Fruit fly (Drosophila melanogaster) whole organism, prepupa: ENCODE results near the gene tal-AA.
A peak's percentile ranks its signal among the peaks of the same experiment; 100 is the strongest.

Experiments used
- Blimp-1 ChIP-seq: fragments of 200-800 bp; sonication (Bioruptor generic); optimal IDR thresholded peaks from 3 replicates; lab custom pipeline; 2017; ENCODE audit warnings: missing biosample characterization, missing genetic modification characterization, mild to moderate bottlenecking, moderate library complexity, missing genetic modification reagents
- CG10631 ChIP-seq: fragments of 200-800 bp; sonication (Bioruptor generic); optimal IDR thresholded peaks from 2 replicates; lab custom pipeline; 2016; ENCODE audit warnings: missing biosample characterization, missing genetic modification characterization
- CG10669 ChIP-seq: fragments of 200-800 bp; sonication (Bioruptor generic); optimal IDR thresholded peaks from 3 replicates; lab custom pipeline; 2018; ENCODE audit warnings: missing biosample characterization, mild to moderate bottlenecking, missing genetic modification characterization, moderate library complexity
- CG11762 ChIP-seq: fragments of 200-800 bp; sonication (Bioruptor generic); optimal IDR thresholded peaks from 3 replicates; lab custom pipeline; 2016; ENCODE audit warnings: missing biosample characterization, missing genetic modification characterization; ENCODE audit not compliant: insufficient read depth
- CG11902 ChIP-seq: fragments of 200-800 bp; sonication (Bioruptor generic); optimal IDR thresholded peaks from 3 replicates; lab custom pipeline; 2016; ENCODE audit warnings: missing biosample characterization, missing genetic modification characterization
- CG1621 ChIP-seq: fragments of 200-800 bp; sonication (Bioruptor generic); optimal IDR thresholded peaks from 3 replicates; lab custom pipeline; 2018; ENCODE audit warnings: missing biosample characterization, mild to moderate bottlenecking, missing genetic modification characterization
- CG16779 ChIP-seq: fragments of 200-800 bp; sonication (Bioruptor generic); optimal IDR thresholded peaks from 3 replicates; lab custom pipeline; 2017; ENCODE audit warnings: missing biosample characterization, mild to moderate bottlenecking, missing genetic modification characterization
- CG3032 ChIP-seq: fragments of 200-800 bp; optimal IDR thresholded peaks from 2 replicates; lab custom pipeline; 2019; ENCODE audit warnings: missing biosample characterization, mild to moderate bottlenecking, missing genetic modification characterization, moderate library complexity
- CG31627 ChIP-seq: fragments of 200-800 bp; sonication (Bioruptor generic); optimal IDR thresholded peaks from 3 replicates; lab custom pipeline; 2016; ENCODE audit warnings: missing biosample characterization, missing genetic modification characterization
- CG32006 ChIP-seq: fragments of 200-800 bp; sonication (Bioruptor generic); optimal IDR thresholded peaks from 3 replicates; lab custom pipeline; 2017; ENCODE audit warnings: missing biosample characterization, mild to moderate bottlenecking, missing genetic modification characterization
- CG3919 ChIP-seq: fragments of 200-800 bp; sonication (Bioruptor generic); optimal IDR thresholded peaks from 3 replicates; lab custom pipeline; 2016; ENCODE audit warnings: missing biosample characterization, missing genetic modification characterization
- CG6163 ChIP-seq: fragments of 200-800 bp; sonication (Bioruptor generic); IDR thresholded peaks from 3 replicates; pipeline ENCODE4 v1.3.6; 2022; ENCODE audit warnings: missing biosample characterization, missing genetic modification characterization
- CG6276 ChIP-seq: fragments of 200-800 bp; sonication (Bioruptor generic); optimal IDR thresholded peaks from 2 replicates; lab custom pipeline; 2017; ENCODE audit warnings: missing biosample characterization, mild to moderate bottlenecking, missing genetic modification characterization
- CG6808 ChIP-seq: fragments of 200-800 bp; sonication (Bioruptor generic); optimal IDR thresholded peaks from 3 replicates; lab custom pipeline; 2017; ENCODE audit warnings: missing biosample characterization, missing genetic modification characterization, mild to moderate bottlenecking, moderate library complexity, missing genetic modification reagents
- CG6854 ChIP-seq: fragments of 200-800 bp; sonication (Bioruptor generic); optimal IDR thresholded peaks from 2 replicates; lab custom pipeline; 2017; ENCODE audit warnings: missing biosample characterization, mild to moderate bottlenecking, missing genetic modification characterization
- CG7368 ChIP-seq: fragments of 200-800 bp; sonication (Bioruptor generic); optimal IDR thresholded peaks from 3 replicates; lab custom pipeline; 2016; ENCODE audit warnings: missing biosample characterization, missing genetic modification characterization
- CG8319 ChIP-seq: fragments of 200-800 bp; sonication (Bioruptor generic); optimal IDR thresholded peaks from 3 replicates; lab custom pipeline; 2016; ENCODE audit warnings: missing biosample characterization, missing genetic modification characterization
- CG9139 ChIP-seq: fragments of 200-800 bp; sonication (Bioruptor generic); optimal IDR thresholded peaks from 3 replicates; lab custom pipeline; 2017; ENCODE audit warnings: missing biosample characterization, mild to moderate bottlenecking, missing genetic modification characterization
- Eip75B ChIP-seq: fragments of 200-800 bp; sonication (Bioruptor generic); optimal IDR thresholded peaks from 3 replicates; lab custom pipeline; 2016; ENCODE audit warnings: missing biosample characterization, missing genetic modification characterization
- Eip78C ChIP-seq: fragments of 200-800 bp; sonication (Bioruptor generic); peaks from one replicate; lab custom pipeline; 2016; ENCODE audit warnings: missing biosample characterization, missing genetic modification characterization
- Hr38 ChIP-seq: sonication (Bioruptor generic); optimal IDR thresholded peaks from 2 replicates; lab custom pipeline; 2016; ENCODE audit warnings: missing biosample characterization, missing genetic modification characterization
- Hr39 ChIP-seq: fragments of 200-800 bp; sonication (Bioruptor generic); optimal IDR thresholded peaks from 2 replicates; lab custom pipeline; 2016; ENCODE audit warnings: missing biosample characterization, missing genetic modification characterization
- Smox ChIP-seq: fragments of 200-800 bp; sonication (Bioruptor generic); optimal IDR thresholded peaks from 3 replicates; lab custom pipeline; 2016; ENCODE audit warnings: missing biosample characterization, missing genetic modification characterization
- Sox102F ChIP-seq: fragments of 200-800 bp; sonication (Bioruptor generic); optimal IDR thresholded peaks from 2 replicates; lab custom pipeline; 2016; ENCODE audit warnings: missing biosample characterization, mild to moderate bottlenecking, missing genetic modification characterization
- Sox14 ChIP-seq: fragments of 200-800 bp; sonication (Bioruptor generic); optimal IDR thresholded peaks from 3 replicates; lab custom pipeline; 2016; ENCODE audit warnings: missing biosample characterization, missing genetic modification characterization
- Sox15 ChIP-seq: fragments of 200-800 bp; sonication (Bioruptor generic); optimal IDR thresholded peaks from 3 replicates; lab custom pipeline; 2016; ENCODE audit warnings: missing biosample characterization, missing genetic modification characterization
- achi ChIP-seq: fragments of 200-800 bp; sonication (Bioruptor generic); optimal IDR thresholded peaks from 3 replicates; lab custom pipeline; 2016; ENCODE audit warnings: missing biosample characterization, missing genetic modification characterization
- cyc ChIP-seq: fragments of 200-800 bp; sonication (Bioruptor generic); optimal IDR thresholded peaks from 3 replicates; lab custom pipeline; 2016; ENCODE audit warnings: missing biosample characterization, missing genetic modification characterization
- dsx ChIP-seq: fragments of 200-800 bp; optimal IDR thresholded peaks from 3 replicates; lab custom pipeline; 2019; ENCODE audit warnings: missing biosample characterization, mild to moderate bottlenecking, missing genetic modification characterization, moderate library complexity; ENCODE audit not compliant: poor library complexity, severe bottlenecking
- eg ChIP-seq: fragments of 200-800 bp; sonication (Bioruptor generic); IDR thresholded peaks from 3 replicates; pipeline ENCODE4 v1.3.6; 2022; ENCODE audit warnings: missing biosample characterization, missing genetic modification characterization
- fd85E ChIP-seq: fragments of 200-800 bp; sonication (Bioruptor generic); optimal IDR thresholded peaks from 3 replicates; lab custom pipeline; 2016; ENCODE audit warnings: missing biosample characterization, missing genetic modification characterization
- net ChIP-seq: fragments of 200-800 bp; sonication (Bioruptor generic); optimal IDR thresholded peaks from 3 replicates; lab custom pipeline; 2016; ENCODE audit warnings: missing biosample characterization, missing genetic modification characterization
- salr ChIP-seq, 2 experiments: fragments of 200-800 bp; sonication (Bioruptor generic); optimal IDR thresholded peaks; 3 replicates each; lab custom pipeline; 2016 to 2018; ENCODE audit warnings: missing biosample characterization in 2 of 2, missing genetic modification characterization in 2 of 2, mild to moderate bottlenecking in 1 of 2
- ss ChIP-seq, 2 experiments: fragments of 200-800 bp; sonication (Bioruptor generic); optimal IDR thresholded peaks; 2 replicates in 1 of 2; 3 replicates in 1 of 2; lab custom pipeline; 2017 to 2018; ENCODE audit warnings: mild to moderate bottlenecking in 2 of 2, missing biosample characterization in 2 of 2, missing genetic modification characterization in 2 of 2, moderate library complexity in 1 of 2
- svp ChIP-seq: fragments of 200-800 bp; sonication (Bioruptor generic); peaks from one replicate; lab custom pipeline; 2016; ENCODE audit warnings: missing biosample characterization, missing genetic modification characterization
- vri ChIP-seq: fragments of 200-800 bp; sonication (Bioruptor generic); optimal IDR thresholded peaks from 3 replicates; lab custom pipeline; 2016; ENCODE audit warnings: missing biosample characterization, mild to moderate bottlenecking, missing genetic modification characterization

The tal-AA gene

DNA sequence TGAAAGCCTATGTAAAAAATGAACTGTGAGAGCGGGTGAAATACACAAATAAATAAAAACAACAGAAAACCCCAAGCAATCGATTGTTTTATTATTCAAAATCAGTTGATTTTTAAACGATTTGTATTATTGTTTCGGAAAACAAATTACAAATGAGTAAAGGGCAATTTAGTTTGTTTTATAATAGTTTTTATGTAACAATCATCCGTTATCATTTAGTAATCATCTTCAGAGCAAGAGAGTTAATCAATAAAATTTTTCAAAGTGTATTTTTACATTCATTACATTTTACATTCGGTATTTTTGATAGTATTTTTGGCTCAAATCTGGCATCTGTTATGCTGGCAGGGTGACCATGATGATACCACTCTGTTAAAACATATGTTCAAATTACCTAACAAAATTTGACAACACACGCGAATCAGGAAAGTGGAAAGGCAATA lies 33.6 kb upstream of the tal-AA start, which contains the start of the genes CG42375 and CG9288 (continued):
- TF ChIP-seq CG11762 (GFP tag; lab: Kevin White, UChicago) (peak; percentile 74), Blimp-1 (no peak), achi (peak; percentile 34), CG3919 (no peak), Smox (GFP tag; lab: Kevin White, UChicago) (peak; percentile 34), CG10631 (GFP tag; lab: Kevin White, UChicago) (peak; percentile 67), fd85E (no peak)
- TF ChIP-seq, all 60 proteins: peak for 34

DNA sequence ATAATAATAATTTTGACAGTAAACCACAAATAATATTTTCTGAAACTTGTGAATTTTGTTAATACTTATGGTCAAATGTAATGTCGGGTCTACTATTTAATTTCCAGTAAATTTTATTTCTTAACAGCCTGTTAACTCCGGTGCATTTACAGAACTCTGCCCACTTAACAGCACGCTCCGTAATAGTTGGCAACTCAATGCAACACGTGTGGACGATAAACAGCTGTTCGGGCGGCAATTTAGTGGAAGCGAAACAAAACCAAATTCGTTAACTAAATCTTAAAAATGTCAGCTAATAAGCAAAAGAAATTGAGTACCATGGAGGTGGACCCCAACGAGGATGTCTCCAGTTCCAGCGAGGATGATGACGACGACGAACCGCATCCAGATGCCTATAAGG lies 32.1 kb upstream of the tal-AA start, which contains the start of gene CG9286:
Gene CG9286, plus strand, starts transcription at position 196 of the 400 bp plus-strand sequence.
- TF ChIP-seq Eip78C: no peak
- no peak for TF ChIP-seq Hr38 (GFP tag; lab: Kevin White, UChicago)
- no peak for TF ChIP-seq net (GFP tag; lab: Kevin White, UChicago)
- TF ChIP-seq CG3919: no peak
- no peak for TF ChIP-seq eg (GFP tag; lab: Robert Waterston, UW)

DNA sequence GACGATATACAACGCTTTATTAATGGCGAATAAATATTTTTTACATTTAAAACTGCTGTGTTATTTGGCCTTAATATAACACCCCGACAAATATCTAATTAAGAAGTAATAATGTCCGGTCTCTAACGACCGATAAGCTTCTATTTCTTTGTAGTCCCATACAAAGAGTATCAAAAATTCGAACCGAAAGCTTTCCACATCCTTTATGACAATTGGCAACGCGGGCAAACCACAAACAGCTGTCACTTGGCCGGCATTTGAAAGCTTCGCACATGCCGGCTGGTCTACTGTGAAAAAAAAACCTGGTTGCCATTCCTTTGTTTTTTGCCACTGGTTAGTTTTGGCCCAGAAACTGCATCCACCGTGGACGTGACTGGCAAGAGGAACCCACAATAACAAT lies 30.9 kb upstream of the tal-AA start, which contains the start of gene Dip-B:
Gene Dip-B, plus strand, starts transcription at position 254 of the 400 bp plus-strand sequence.
- TF ChIP-seq CG6808 (GFP tag; lab: Kevin White, UChicago): no peak
- TF ChIP-seq CG9139 (GFP tag; lab: Kevin White, UChicago): peak; percentile 21
- no peak for TF ChIP-seq CG8319 (GFP tag; lab: Kevin White, UChicago)
- TF ChIP-seq eg (GFP tag; lab: Robert Waterston, UW): peak; percentile 16; the same call in 1 of the 3 replicates

dm6 chr3R:13782578-13782977 lies 30.3 kb upstream of the tal-AA start:
- TF ChIP-seq Sox102F (GFP tag; lab: Kevin White, UChicago): peak; percentile 12
- TF ChIP-seq ss (GFP tag; optimal IDR thresholded peaks at IDR 0.05; lab: Kevin White, UChicago): no peak
- no peak for TF ChIP-seq CG9139 (GFP tag; lab: Kevin White, UChicago)
- peak; percentile 3 for TF ChIP-seq CG3919
- TF ChIP-seq Sox14 (GFP tag; lab: Kevin White, UChicago): peak; percentile 65
- no peak for TF ChIP-seq CG1621 (tag; lab: Kevin White, UChicago)
- peak; percentile 40 for TF ChIP-seq Eip78C

- TF ChIP-seq salr (GFP tag; optimal IDR thresholded peaks at IDR 0.05; lab: Kevin White, UChicago): no peak
- TF ChIP-seq svp (GFP tag; lab: Kevin White, UChicago): peak; percentile 27
- TF ChIP-seq CG6854: no peak
- TF ChIP-seq vri: peak; percentile 83
Measured at dm6 chr3R:13783397-13783796, 29.5 kb upstream of the tal-AA start.

DNA sequence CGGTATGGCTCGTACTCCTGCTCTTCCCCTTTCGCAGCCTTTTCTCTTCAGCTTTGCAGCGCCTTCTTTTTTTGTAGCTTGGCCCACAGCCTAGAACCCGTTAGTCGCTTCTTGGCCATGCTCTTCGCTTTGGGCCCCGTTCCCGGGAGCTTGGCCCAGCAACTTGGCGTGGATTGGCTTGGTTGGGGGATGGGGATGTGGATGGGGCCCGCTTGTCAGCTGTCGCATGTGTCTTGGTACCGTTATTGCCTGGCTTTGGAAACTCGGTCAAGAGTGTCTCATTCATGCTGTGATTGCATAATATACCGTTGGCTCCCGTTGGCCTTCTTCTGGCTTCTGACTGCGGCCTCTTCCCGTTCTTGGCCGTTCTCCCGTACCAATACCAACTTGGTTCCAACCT lies 27.0 kb upstream of the tal-AA start:
- TF ChIP-seq CG7368 (GFP tag; lab: Kevin White, UChicago) (no peak), CG3032 (no peak), cyc (no peak), CG31627 (GFP tag; lab: Kevin White, UChicago) (no peak), CG6163 (peak; percentile 58; the same call in 1 of the 3 replicates), Hr39 (GFP tag; lab: Kevin White, UChicago) (no peak), CG11762 (GFP tag; lab: Kevin White, UChicago) (no peak), CG6276 (GFP tag; lab: Kevin White, UChicago) (no peak), Eip75B (GFP tag; lab: Kevin White, UChicago) (peak; percentile 54), CG6854 (peak; percentile 87), Blimp-1 (peak; percentile 1), CG11902 (GFP tag; lab: Kevin White, UChicago) (no peak), Sox15 (no peak), dsx (no peak), CG32006 (GFP tag; lab: Kevin White, UChicago) (no peak), Eip78C (peak; percentile 29), fd85E (no peak), CG16779 (tag; lab: Kevin White, UChicago) (no peak), net (GFP tag; lab: Kevin White, UChicago) (no peak), CG10669 (GFP tag; lab: Kevin White, UChicago) (no peak)
